Fruit fly (Drosophila melanogaster): ENCODE measurements around the gene stwl.
A peak's percentile ranks its signal among the peaks of the same experiment; 100 is the strongest.

DNA sequence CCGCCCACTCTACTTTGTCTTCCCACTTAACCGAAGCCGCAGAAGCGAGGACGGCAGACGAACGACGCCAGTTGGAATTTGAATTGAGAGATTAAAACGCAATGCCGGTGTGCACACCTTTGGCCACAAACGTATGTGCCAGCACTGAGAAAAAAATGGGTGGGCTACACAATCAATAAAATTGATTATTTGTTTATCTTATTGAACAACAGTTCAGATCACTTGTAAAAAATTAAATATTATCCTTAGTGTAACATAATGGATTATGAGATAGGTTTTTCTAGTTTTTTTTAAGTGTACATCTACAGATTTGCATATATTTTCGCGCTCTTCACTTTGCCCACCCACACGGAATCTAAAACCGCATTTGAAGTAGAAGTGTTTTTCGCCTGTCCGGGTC, 41.8 kb upstream of the stwl start:
- TF ChIP-seq gl (tag; optimal IDR thresholded peaks at IDR 0.05) (no peak), Ets98B (GFP tag; IDR thresholded peaks at IDR 0.05) (peak; percentile 81), CG8159 (tag; optimal IDR thresholded peaks at IDR 0.05) (peak; percentile 51), CG9948 (tag; optimal IDR thresholded peaks at IDR 0.05) (peak; percentile 51), CG32121 (GFP tag; IDR thresholded peaks at IDR 0.05) (peak; percentile 82), CG17806 (tag; optimal IDR thresholded peaks at IDR 0.05) (peak; percentile 46), CG14655 (GFP tag; optimal IDR thresholded peaks at IDR 0.05) (peak; percentile 70), CG15710 (tag; optimal IDR thresholded peaks at IDR 0.05) (peak; percentile 19), D1 (tag; optimal IDR thresholded peaks at IDR 0.05) (no peak), CG8301 (tag; optimal IDR thresholded peaks at IDR 0.05) (peak; percentile 67), CG13204 (GFP tag; optimal IDR thresholded peaks at IDR 0.05) (no peak), CG10348 (GFP tag; IDR thresholded peaks at IDR 0.05) (peak; percentile 29; the same call in 1 of the 2 replicates), Snoo (tag; optimal IDR thresholded peaks at IDR 0.05) (peak; percentile 22), EcR (GFP tag; optimal IDR thresholded peaks at IDR 0.05) (no peak)

All from whole organism, pupa.